Fruit fly (Drosophila melanogaster) whole organism, embryonic: ENCODE measurements around the gene CG31855.

Source experiments
- CG1024 ChIP-seq: fragments of 200-800 bp; sonication (Bioruptor generic); IDR thresholded peaks from 2 replicates; pipeline ENCODE4 v1.3.6; 2022; ENCODE audit warnings: missing biosample characterization, missing genetic modification characterization
- CG10267 ChIP-seq: fragments of 200-800 bp; sonication (Bioruptor generic); optimal IDR thresholded peaks from 2 replicates; lab custom pipeline; 2018; ENCODE audit warnings: missing biosample characterization, mild to moderate bottlenecking, missing genetic modification characterization, moderate library complexity
- CG11456 ChIP-seq: fragments of 200-800 bp; sonication (Bioruptor generic); IDR thresholded peaks from 3 replicates; pipeline ENCODE4 v1.3.6; 2022; ENCODE audit warnings: missing biosample characterization, missing genetic modification characterization
- CG12391 ChIP-seq: fragments of 200-800 bp; sonication (Bioruptor generic); optimal IDR thresholded peaks from 3 replicates; lab custom pipeline; 2018; ENCODE audit warnings: missing biosample characterization, mild to moderate bottlenecking, missing genetic modification characterization, moderate library complexity
- CG12659 ChIP-seq: fragments of 200-800 bp; sonication (Bioruptor generic); optimal IDR thresholded peaks from 3 replicates; lab custom pipeline; 2017; ENCODE audit warnings: mild to moderate bottlenecking, missing biosample characterization, missing genetic modification reagents, missing genetic modification characterization
- CG13287 ChIP-seq: fragments of 200-800 bp; sonication (Bioruptor generic); IDR thresholded peaks from 2 replicates; pipeline ENCODE4 v1.3.6; 2022; ENCODE audit warnings: missing biosample characterization, missing genetic modification characterization; ENCODE audit not compliant: partially characterized antibody
- CG14667 ChIP-seq: fragments of 200-800 bp; sonication (Bioruptor generic); IDR thresholded peaks from 2 replicates; pipeline ENCODE4 v1.3.6; 2022; ENCODE audit warnings: missing biosample characterization, missing genetic modification characterization
- CG14710 ChIP-seq: fragments of 200-800 bp; sonication (Bioruptor generic); optimal IDR thresholded peaks from 3 replicates; lab custom pipeline; 2019; ENCODE audit warnings: missing biosample characterization, mild to moderate bottlenecking, missing genetic modification characterization, moderate library complexity
- CG15514 ChIP-seq: fragments of 200-800 bp; sonication (Bioruptor generic); optimal IDR thresholded peaks from 3 replicates; lab custom pipeline; 2017; ENCODE audit warnings: missing biosample characterization, missing genetic modification characterization, mild to moderate bottlenecking, moderate library complexity, missing genetic modification reagents
- CG17361 ChIP-seq: fragments of 200-800 bp; sonication (Bioruptor generic); IDR thresholded peaks from 3 replicates; pipeline ENCODE4 v1.3.6; 2022; ENCODE audit warnings: missing biosample characterization, missing genetic modification characterization
- CG17829 ChIP-seq: fragments of 200-800 bp; optimal IDR thresholded peaks from 2 replicates; lab custom pipeline; 2019; ENCODE audit warnings: missing biosample characterization, mild to moderate bottlenecking, missing genetic modification characterization, moderate library complexity
- CG17912 ChIP-seq: fragments of 200-800 bp; sonication (Bioruptor generic); optimal IDR thresholded peaks from 2 replicates; lab custom pipeline; 2018; ENCODE audit warnings: missing biosample characterization, mild to moderate bottlenecking, missing genetic modification characterization
- CG2116 ChIP-seq: fragments of 200-800 bp; sonication (Bioruptor generic); optimal IDR thresholded peaks from 3 replicates; lab custom pipeline; 2018; ENCODE audit warnings: missing biosample characterization, mild to moderate bottlenecking, missing genetic modification characterization
- CG2712 ChIP-seq: fragments of 200-800 bp; optimal IDR thresholded peaks from 3 replicates; lab custom pipeline; 2019; ENCODE audit warnings: missing biosample characterization, mild to moderate bottlenecking, missing genetic modification characterization, moderate library complexity
- CG30020 ChIP-seq: fragments of 200-800 bp; optimal IDR thresholded peaks from 2 replicates; lab custom pipeline; 2019; ENCODE audit warnings: missing biosample characterization, mild to moderate bottlenecking, missing genetic modification characterization, moderate library complexity
- CG30403 ChIP-seq: fragments of 200-800 bp; sonication (Bioruptor generic); optimal IDR thresholded peaks from 3 replicates; lab custom pipeline; 2016; ENCODE audit warnings: missing biosample characterization, missing genetic modification characterization
- CG31441 ChIP-seq: fragments of 200-800 bp; sonication (Bioruptor generic); IDR thresholded peaks from 2 replicates; pipeline ENCODE4 v1.3.6; 2022; ENCODE audit warnings: missing biosample characterization, missing genetic modification characterization
- CG32767 ChIP-seq: fragments of 200-800 bp; sonication (Bioruptor generic); IDR thresholded peaks from 2 replicates; pipeline ENCODE4 v1.3.6; 2022; ENCODE audit warnings: missing biosample characterization, missing genetic modification characterization
- CG4617 ChIP-seq: fragments of 200-800 bp; sonication (Bioruptor generic); optimal IDR thresholded peaks from 3 replicates; lab custom pipeline; 2016; ENCODE audit warnings: missing biosample characterization, missing genetic modification characterization, borderline replicate concordance
- CG4730 ChIP-seq: fragments of 200-800 bp; sonication (Bioruptor generic); IDR thresholded peaks from 2 replicates; pipeline ENCODE4 v1.3.6; 2022; ENCODE audit warnings: missing biosample characterization, missing genetic modification characterization
- CG4820 ChIP-seq: fragments of 200-800 bp; sonication (Bioruptor generic); optimal IDR thresholded peaks from 3 replicates; lab custom pipeline; 2016; ENCODE audit warnings: missing biosample characterization, missing genetic modification characterization
- CG8290 ChIP-seq, 3 experiments: fragments of 200-800 bp; sonication (Bioruptor generic); optimal IDR thresholded peaks; 2 replicates each; lab custom pipeline; 2016 to 2019; ENCODE audit warnings: missing biosample characterization in 3 of 3, missing genetic modification characterization in 3 of 3, mild to moderate bottlenecking in 2 of 3, moderate library complexity in 1 of 3
- CG8924 ChIP-seq: fragments of 200-800 bp; optimal IDR thresholded peaks from 3 replicates; lab custom pipeline; 2019; ENCODE audit warnings: missing biosample characterization, mild to moderate bottlenecking, missing genetic modification characterization, moderate library complexity
- CoRest ChIP-seq: fragments of 200-800 bp; sonication (Bioruptor generic); optimal IDR thresholded peaks from 3 replicates; lab custom pipeline; 2018; ENCODE audit warnings: missing biosample characterization, mild to moderate bottlenecking, missing genetic modification characterization, moderate library complexity
- Dll ChIP-seq: fragments of 200-800 bp; sonication (Bioruptor generic); IDR thresholded peaks from 4 replicates; pipeline ENCODE4 v1.3.6; 2022; ENCODE audit warnings: missing biosample characterization, missing genetic modification characterization; ENCODE audit not compliant: partially characterized antibody
- Doc3 ChIP-seq: fragments of 200-800 bp; sonication (Bioruptor generic); IDR thresholded peaks from 3 replicates; pipeline ENCODE4 v1.3.6; 2022; ENCODE audit warnings: missing biosample characterization, missing genetic modification characterization; ENCODE audit not compliant: partially characterized antibody
- Elba2 ChIP-seq: fragments of 200-800 bp; sonication (Bioruptor generic); optimal IDR thresholded peaks from 3 replicates; lab custom pipeline; 2016; ENCODE audit warnings: missing biosample characterization, missing genetic modification characterization
- Hr3 ChIP-seq: fragments of 200-800 bp; sonication (Bioruptor generic); optimal IDR thresholded peaks from 3 replicates; lab custom pipeline; 2016; ENCODE audit warnings: missing biosample characterization, missing genetic modification characterization
- MBD-R2 ChIP-seq: fragments of 200-800 bp; sonication (Bioruptor generic); IDR thresholded peaks from 2 replicates; pipeline ENCODE4 v1.3.6; 2022; ENCODE audit warnings: missing biosample characterization, missing genetic modification characterization
- PHDP ChIP-seq: fragments of 200-800 bp; sonication (Bioruptor generic); optimal IDR thresholded peaks from 3 replicates; lab custom pipeline; 2018; ENCODE audit warnings: missing biosample characterization, mild to moderate bottlenecking, missing genetic modification characterization, moderate library complexity
- Scr ChIP-seq: fragments of 200-800 bp; sonication (Bioruptor generic); IDR thresholded peaks from 2 replicates; pipeline ENCODE4 v1.3.6; 2022; ENCODE audit warnings: missing biosample characterization, missing genetic modification characterization; ENCODE audit not compliant: partially characterized antibody
- Sry-δ ChIP-seq: fragments of 200-800 bp; sonication (Bioruptor generic); optimal IDR thresholded peaks from 2 replicates; lab custom pipeline; 2016; ENCODE audit warnings: missing biosample characterization, missing genetic modification characterization
- crp ChIP-seq, 2 experiments: fragments of 200-800 bp; sonication (Bioruptor generic); optimal IDR thresholded peaks; 2 replicates in 1 of 2; 3 replicates in 1 of 2; lab custom pipeline; 2017; ENCODE audit warnings: missing biosample characterization in 2 of 2, missing genetic modification characterization in 2 of 2, mild to moderate bottlenecking in 1 of 2, moderate library complexity in 1 of 2
- gfzf ChIP-seq: fragments of 200-800 bp; sonication (Bioruptor generic); optimal IDR thresholded peaks from 2 replicates; lab custom pipeline; 2016; ENCODE audit warnings: missing biosample characterization, mild to moderate bottlenecking, missing genetic modification characterization, moderate library complexity
- grau ChIP-seq: fragments of 200-800 bp; optimal IDR thresholded peaks from 3 replicates; lab custom pipeline; 2019; ENCODE audit warnings: missing biosample characterization, mild to moderate bottlenecking, missing genetic modification characterization, moderate library complexity
- nerfin-1 ChIP-seq: fragments of 200-800 bp; sonication (Bioruptor generic); optimal IDR thresholded peaks from 3 replicates; lab custom pipeline; 2019; ENCODE audit warnings: missing biosample characterization, mild to moderate bottlenecking, missing genetic modification characterization, moderate library complexity
- phol ChIP-seq: fragments of 200-800 bp; sonication (Bioruptor generic); optimal IDR thresholded peaks from 3 replicates; lab custom pipeline; 2018; ENCODE audit warnings: missing biosample characterization, mild to moderate bottlenecking, missing genetic modification characterization, moderate library complexity
- slbo ChIP-seq: fragments of 200-800 bp; sonication (Bioruptor generic); IDR thresholded peaks from 2 replicates; pipeline ENCODE4 v1.3.6; 2022; ENCODE audit warnings: missing biosample characterization, missing genetic modification characterization
- sug ChIP-seq: fragments of 200-800 bp; optimal IDR thresholded peaks from 2 replicates; lab custom pipeline; 2019; ENCODE audit warnings: missing biosample characterization, mild to moderate bottlenecking, missing genetic modification characterization, moderate library complexity
- trem ChIP-seq: fragments of 200-800 bp; optimal IDR thresholded peaks from 3 replicates; lab custom pipeline; 2019; ENCODE audit warnings: missing biosample characterization, mild to moderate bottlenecking, missing genetic modification characterization, moderate library complexity
- unc-4 ChIP-seq: fragments of 200-800 bp; sonication (Bioruptor generic); IDR thresholded peaks from 2 replicates; pipeline ENCODE4 v1.3.6; 2022; ENCODE audit warnings: missing biosample characterization, missing genetic modification characterization; ENCODE audit not compliant: partially characterized antibody
- wor ChIP-seq: fragments of 200-800 bp; sonication (Bioruptor generic); IDR thresholded peaks from 2 replicates; pipeline ENCODE4 v1.3.6; 2022; ENCODE audit warnings: missing biosample characterization, missing genetic modification characterization

CG31855 gene

dm6 chr2L:13382351-13383029 lies 13.5 kb downstream of the CG31855 start, which contains the start of gene loqs (continued):
- TF ChIP-seq CG12391 (tag; lab: Kevin White, UChicago), result peak; percentile 60
- no peak for TF ChIP-seq Elba2 (GFP tag; lab: Kevin White, UChicago)
- TF ChIP-seq CG4730 (GFP tag; lab: Robert Waterston, UW), result no peak
- TF ChIP-seq CG10267, result peak; percentile 39
- peak; percentile 62 for TF ChIP-seq CG14710 (tag; lab: Kevin White, UChicago)
- TF ChIP-seq CG2116 (GFP tag; lab: Kevin White, UChicago), result peak; percentile 83
- peak; percentile 38 for TF ChIP-seq PHDP (tag; lab: Kevin White, UChicago)
- TF ChIP-seq CG1024 (GFP tag; lab: Robert Waterston, UW), result no peak
- TF ChIP-seq gfzf (GFP tag; lab: Kevin White, UChicago), result no peak
- peak; percentile 48 for TF ChIP-seq phol (tag; lab: Kevin White, UChicago)
- TF ChIP-seq MBD-R2 (GFP tag; lab: Robert Waterston, UW), result peak; percentile 68
- peak; percentile 22 for TF ChIP-seq CG4820 (GFP tag; lab: Kevin White, UChicago)
- peak; percentile 39; the same call in 1 of the 3 replicates for TF ChIP-seq Doc3 (GFP tag; lab: Robert Waterston, UW)
- peak; percentile 55 for TF ChIP-seq CG30020
- peak; percentile 73 for TF ChIP-seq Dll (GFP tag; lab: Robert Waterston, UW)
- TF ChIP-seq slbo, result peak; percentile 46; the same call in 1 of the 2 replicates
- no peak for TF ChIP-seq nerfin-1 (tag; lab: Kevin White, UChicago)
- TF ChIP-seq sug (tag; lab: Kevin White, UChicago), result peak; percentile 36
- peak; percentile 54 for TF ChIP-seq trem (tag; lab: Kevin White, UChicago)
- peak; percentile 49 for TF ChIP-seq CG12659 (GFP tag; lab: Kevin White, UChicago)
- no peak for TF ChIP-seq CG17912 (GFP tag; lab: Kevin White, UChicago)
- TF ChIP-seq wor (GFP tag; lab: Robert Waterston, UW), result no peak
- peak; percentile 50; the same call in 1 of the 2 replicates for TF ChIP-seq unc-4 (GFP tag; lab: Robert Waterston, UW)
- peak; percentile 18 for TF ChIP-seq CG17829 (tag; lab: Kevin White, UChicago)
- peak; percentile 3 for TF ChIP-seq CoRest
- peak; percentile 4 for TF ChIP-seq Sry-δ (GFP tag; lab: Kevin White, UChicago)
- peak; percentile 18 for TF ChIP-seq CG15514 (GFP tag; lab: Kevin White, UChicago)
- TF ChIP-seq CG32767 (GFP tag; lab: Robert Waterston, UW), result peak; percentile 63; the same call in 1 of the 2 replicates
- peak; percentile 31 for TF ChIP-seq CG8924 (tag; lab: Kevin White, UChicago)
- peak; percentile 51 for TF ChIP-seq Scr (GFP tag; lab: Robert Waterston, UW)
- peak; percentile 18 for TF ChIP-seq CG30403 (GFP tag; lab: Kevin White, UChicago)
- peak; percentile 34 for TF ChIP-seq CG2712 (tag; lab: Kevin White, UChicago)
- TF ChIP-seq crp (GFP tag; optimal IDR thresholded peaks at IDR 0.05; lab: Kevin White, UChicago), result no peak
- no peak for TF ChIP-seq CG11456 (GFP tag; lab: Robert Waterston, UW)
- peak; percentile 6 for TF ChIP-seq Hr3 (GFP tag; lab: Kevin White, UChicago)
- peak; percentile 67 for TF ChIP-seq CG13287 (GFP tag; lab: Robert Waterston, UW)
- TF ChIP-seq grau (tag; lab: Kevin White, UChicago), result peak; percentile 29
- TF ChIP-seq CG17361 (GFP tag; lab: Robert Waterston, UW), result 0 out of 3 replicates have a peak, but pooled peaks have one; percentile 27
- no peak for TF ChIP-seq CG14667
- no peak for TF ChIP-seq CG31441 (GFP tag; lab: Robert Waterston, UW)
- TF ChIP-seq CG8290 (GFP tag; optimal IDR thresholded peaks at IDR 0.05; lab: Kevin White, UChicago), result peak; percentile 52
- TF ChIP-seq CG8290 (tag; optimal IDR thresholded peaks at IDR 0.05; lab: Kevin White, UChicago), result no peak
- TF ChIP-seq CG4617 (GFP tag; lab: Kevin White, UChicago), result peak; percentile 31
